Worm (Caenorhabditis elegans) whole organism, L3 larva: ENCODE results near the gene F07C6.6.

ENCODE experiments used
- R02D3.7 ChIP-seq: fragments of 150-350 bp; optimal IDR thresholded peaks from 2 replicates; lab custom pipeline; 2014; ENCODE audit warnings: missing biosample characterization, missing genetic modification characterization
- ZK546.5 ChIP-seq: sonication (generic microtip); optimal IDR thresholded peaks from 2 replicates; lab custom pipeline; 2017; ENCODE audit warnings: missing biosample characterization, missing genetic modification characterization
- ceh-28 ChIP-seq: fragments of 150-350 bp; optimal IDR thresholded peaks from 2 replicates; lab custom pipeline; 2014; ENCODE audit warnings: missing biosample characterization, missing genetic modification reagents, missing genetic modification characterization
- ceh-9 ChIP-seq: sonication (generic microtip); optimal IDR thresholded peaks from 2 replicates; lab custom pipeline; 2018; ENCODE audit warnings: missing biosample characterization, missing genetic modification characterization
- daf-12 ChIP-seq: fragments of 150-350 bp; optimal IDR thresholded peaks from 2 replicates; lab custom pipeline; 2014; ENCODE audit warnings: missing biosample characterization, missing genetic modification reagents, missing genetic modification characterization
- egl-5 ChIP-seq: fragments of 150-350 bp; optimal IDR thresholded peaks from 2 replicates; lab custom pipeline; 2017; ENCODE audit warnings: missing biosample characterization, missing genetic modification reagents, missing genetic modification characterization, inconsistent platforms
- elt-1 ChIP-seq: fragments of 150-350 bp; optimal IDR thresholded peaks from 2 replicates; lab custom pipeline; 2014; ENCODE audit warnings: missing biosample characterization, missing genetic modification characterization
- elt-2 ChIP-seq: sonication (generic microtip); optimal IDR thresholded peaks from 2 replicates; lab custom pipeline; 2016; ENCODE audit warnings: missing genetic modification reagents, mild to moderate bottlenecking, missing genetic modification characterization, missing compliant biosample characterization
- elt-3 ChIP-seq, 3 experiments: fragments of 150-350 bp in 1 of 3; sonication (generic microtip) in 2 of 3; optimal IDR thresholded peaks; 2 replicates in 2 of 3; 4 replicates in 1 of 3; lab custom pipeline; 2014 to 2017; ENCODE audit warnings: missing biosample characterization in 3 of 3, missing genetic modification characterization in 3 of 3
- eor-1 ChIP-seq, 2 experiments: fragments of 150-350 bp; optimal IDR thresholded peaks; 2 replicates each; lab custom pipeline; 2014 to 2018; ENCODE audit warnings: missing biosample characterization in 2 of 2, missing genetic modification characterization in 2 of 2
- fkh-2 ChIP-seq: fragments of 150-350 bp; optimal IDR thresholded peaks from 2 replicates; lab custom pipeline; 2014; ENCODE audit warnings: missing biosample characterization, missing genetic modification reagents, missing genetic modification characterization
- lin-39 ChIP-seq: fragments of 150-350 bp; optimal IDR thresholded peaks from 2 replicates; lab custom pipeline; 2018; ENCODE audit warnings: missing biosample characterization, missing genetic modification reagents, missing genetic modification characterization
- lsy-12 ChIP-seq: sonication (generic microtip); optimal IDR thresholded peaks from 2 replicates; lab custom pipeline; 2016; ENCODE audit warnings: mild to moderate bottlenecking, missing genetic modification characterization, missing compliant biosample characterization
- mdl-1 ChIP-seq: fragments of 150-350 bp; optimal IDR thresholded peaks from 2 replicates; lab custom pipeline; 2014; ENCODE audit warnings: missing biosample characterization, missing genetic modification characterization
- mml-1 ChIP-seq: fragments of 150-350 bp; sonication (generic microtip); optimal IDR thresholded peaks from 3 replicates; lab custom pipeline; 2014; ENCODE audit warnings: missing biosample characterization, missing genetic modification characterization
- nfya-1 ChIP-seq: sonication (generic microtip); optimal IDR thresholded peaks from 2 replicates; lab custom pipeline; 2017; ENCODE audit warnings: missing genetic modification characterization, mild to moderate bottlenecking, missing compliant biosample characterization, antibody characterized with exemption, moderate library complexity; ENCODE audit not compliant: insufficient read depth
- nhr-12 ChIP-seq: fragments of 150-350 bp; optimal IDR thresholded peaks from 2 replicates; lab custom pipeline; 2014; ENCODE audit warnings: missing biosample characterization, missing genetic modification characterization
- nhr-25 ChIP-seq: sonication (generic microtip); optimal IDR thresholded peaks from 2 replicates; lab custom pipeline; 2017; ENCODE audit warnings: missing biosample characterization, missing genetic modification characterization
- pha-4 ChIP-seq: fragments of 150-350 bp; optimal IDR thresholded peaks from 2 replicates; lab custom pipeline; 2014; ENCODE audit warnings: missing biosample characterization, missing genetic modification reagents, missing genetic modification characterization
- pqm-1 ChIP-seq: fragments of 150-350 bp; optimal IDR thresholded peaks from 2 replicates; lab custom pipeline; 2017; ENCODE audit warnings: missing biosample characterization, missing genetic modification characterization, inconsistent platforms
- skn-1 ChIP-seq: fragments of 150-350 bp; optimal IDR thresholded peaks from 2 replicates; lab custom pipeline; 2014; ENCODE audit warnings: missing biosample characterization, missing genetic modification characterization
- snpc-4 ChIP-seq: fragments of 150-350 bp; optimal IDR thresholded peaks from 2 replicates; lab custom pipeline; 2014; ENCODE audit warnings: missing biosample characterization, missing genetic modification characterization
- zag-1 ChIP-seq: fragments of 150-350 bp; optimal IDR thresholded peaks from 2 replicates; lab custom pipeline; 2014; ENCODE audit warnings: missing biosample characterization, missing genetic modification characterization
- ztf-11 ChIP-seq: fragments of 150-350 bp; optimal IDR thresholded peaks from 2 replicates; lab custom pipeline; 2014; ENCODE audit warnings: missing biosample characterization, missing genetic modification characterization
- ztf-4 ChIP-seq: fragments of 150-350 bp; optimal IDR thresholded peaks from 2 replicates; lab custom pipeline; 2014; ENCODE audit warnings: missing biosample characterization, missing genetic modification characterization

The F07C6.6 gene

ce11 chrIV:12781804-12782449 is 10.7 kb upstream of the F07C6.6 start:
- TF ChIP-seq ZK546.5 (tag; lab: Kevin White, UChicago): no peak
- no peak for TF ChIP-seq mml-1 (tag; lab: Kevin White, UChicago)
- no peak for TF ChIP-seq elt-1 (tag; lab: Kevin White, UChicago)
- TF ChIP-seq ceh-28 (tag; lab: Kevin White, UChicago): no peak
- no peak for TF ChIP-seq zag-1
- no peak for TF ChIP-seq ztf-4 (tag; lab: Kevin White, UChicago)
- TF ChIP-seq, all 47 proteins: peak for 0

- TF ChIP-seq daf-12 (tag; lab: Kevin White, UChicago) (no peak), nfya-1 (tag; lab: Kevin White, UChicago) (peak; percentile 67)
Measured at ce11 chrIV:12783165-12783564, 9.4 kb upstream of the F07C6.6 start.

- TF ChIP-seq lsy-12 (tag; lab: Kevin White, UChicago): no peak
- peak; percentile 12 for TF ChIP-seq snpc-4 (tag; lab: Kevin White, UChicago)
- TF ChIP-seq ZK546.5 (tag; lab: Kevin White, UChicago): no peak
Measured at ce11 chrIV:12785988-12786387, 6.6 kb upstream of the F07C6.6 start.

- peak; percentile 10 for TF ChIP-seq elt-2 (tag; lab: Kevin White, UChicago)
- TF ChIP-seq, all 47 proteins: peak for 1; not testable (repeated sequence) for 46
Measured at ce11 chrIV:12786996-12787395, 5.6 kb upstream of the F07C6.6 start.

- TF ChIP-seq elt-2 (tag; lab: Kevin White, UChicago) (no peak), lsy-12 (tag; lab: Kevin White, UChicago) (no peak), nhr-12 (tag; lab: Kevin White, UChicago) (no peak), eor-1 (tag; optimal IDR thresholded peaks at IDR 0.05; lab: Kevin White, UChicago) (no peak), R02D3.7 (no peak), ztf-11 (no peak), snpc-4 (tag; lab: Kevin White, UChicago) (no peak)
- TF ChIP-seq, all 47 proteins: peak for 0
Measured at ce11 chrIV:12789088-12789487, 3.5 kb upstream of the F07C6.6 start, which contains the start of gene F07C6.3. F07C6.3 (plus strand) TSS chrIV:12789235.

- TF ChIP-seq lin-39 (tag; lab: Kevin White, UChicago) (no peak), elt-3 (tag; optimal IDR thresholded peaks at IDR 0.05; lab: Kevin White, UChicago) (no peak), nhr-25 (tag; lab: Kevin White, UChicago) (no peak), pha-4 (no peak), nhr-12 (tag; lab: Kevin White, UChicago) (no peak), egl-5 (tag; lab: Kevin White, UChicago) (no peak), ceh-9 (tag; lab: Kevin White, UChicago) (no peak)
Measured at ce11 chrIV:12790871-12791270, 1.7 kb upstream of the F07C6.6 start, which contains the start of gene F07C6.2. F07C6.2 (plus strand) TSS chrIV:12791171.

ce11 chrIV:12793621-12794020 is 1.0 kb downstream of the F07C6.6 start, which contains the start of gene pin-2:
pin-2 (plus strand) TSS chrIV:12793847.
- TF ChIP-seq fkh-2 (tag; lab: Kevin White, UChicago) (no peak), elt-2 (tag; lab: Kevin White, UChicago) (peak; percentile 49), egl-5 (tag; lab: Kevin White, UChicago) (no peak), pqm-1 (peak; percentile 37)

- TF ChIP-seq ZK546.5 (tag; lab: Kevin White, UChicago) (no peak), lsy-12 (tag; lab: Kevin White, UChicago) (no peak), mdl-1 (no peak), skn-1 (tag; lab: Kevin White, UChicago) (no peak), elt-2 (tag; lab: Kevin White, UChicago) (peak; percentile 20), snpc-4 (tag; lab: Kevin White, UChicago) (peak; percentile 69)
- TF ChIP-seq, all 47 proteins: peak for 2
Measured at ce11 chrIV:12795371-12795936, 2.9 kb downstream of the F07C6.6 start.
